Worm (Caenorhabditis elegans) whole organism, late embryonic: ENCODE data around the gene pigb-1.

Source experiments
- C38D4.7 ChIP-seq: fragments of 200-800 bp; sonication (Bioruptor generic); optimal IDR thresholded peaks from 2 replicates; lab custom pipeline; 2018; ENCODE audit warnings: mild to moderate bottlenecking, missing genetic modification characterization, moderate library complexity, missing compliant biosample characterization
- T23F11.4 ChIP-seq: fragments of 200-800 bp; sonication (Bioruptor generic); optimal IDR thresholded peaks from 2 replicates; lab custom pipeline; 2018; ENCODE audit warnings: mild to moderate bottlenecking, missing genetic modification characterization, missing compliant biosample characterization
- ahr-1 ChIP-seq: sonication (generic microtip); optimal IDR thresholded peaks from 2 replicates; lab custom pipeline; 2016; ENCODE audit warnings: missing genetic modification characterization, missing compliant biosample characterization
- ama-1 ChIP-seq: fragments of 150-350 bp; optimal IDR thresholded peaks from 2 replicates; lab custom pipeline; 2014
- ceh-19 ChIP-seq: fragments of 200-800 bp; sonication (Bioruptor generic); optimal IDR thresholded peaks from 2 replicates; lab custom pipeline; 2018; ENCODE audit warnings: mild to moderate bottlenecking, missing genetic modification characterization, missing compliant biosample characterization
- ceh-30 ChIP-seq: fragments of 150-350 bp; optimal IDR thresholded peaks from 2 replicates; lab custom pipeline; 2014; ENCODE audit warnings: missing biosample characterization, missing genetic modification characterization
- ceh-34 ChIP-seq: sonication (generic microtip); optimal IDR thresholded peaks from 2 replicates; lab custom pipeline; 2016; ENCODE audit warnings: mild to moderate bottlenecking, missing genetic modification characterization, missing compliant biosample characterization
- ceh-48 ChIP-seq: sonication (generic microtip); optimal IDR thresholded peaks from 2 replicates; lab custom pipeline; 2016; ENCODE audit warnings: missing genetic modification characterization, inconsistent platforms, missing compliant biosample characterization
- ceh-6 ChIP-seq: fragments of 200-800 bp; sonication (Bioruptor generic); optimal IDR thresholded peaks from 2 replicates; lab custom pipeline; 2018; ENCODE audit warnings: mild to moderate bottlenecking, missing genetic modification characterization, missing compliant biosample characterization
- ceh-9 ChIP-seq: sonication (generic microtip); optimal IDR thresholded peaks from 2 replicates; lab custom pipeline; 2016; ENCODE audit warnings: mild to moderate bottlenecking, missing genetic modification characterization, inconsistent platforms, missing compliant biosample characterization
- elt-2 ChIP-seq: sonication (generic microtip); optimal IDR thresholded peaks from 2 replicates; lab custom pipeline; 2016; ENCODE audit warnings: missing genetic modification reagents, missing genetic modification characterization, missing compliant biosample characterization
- ets-4 ChIP-seq: sonication (generic microtip); optimal IDR thresholded peaks from 2 replicates; lab custom pipeline; 2016; ENCODE audit warnings: missing genetic modification characterization, missing compliant biosample characterization
- gmeb-2 ChIP-seq: sonication (generic microtip); optimal IDR thresholded peaks from 2 replicates; lab custom pipeline; 2016; ENCODE audit warnings: missing genetic modification characterization, inconsistent platforms, missing compliant biosample characterization
- hlh-15 ChIP-seq: sonication (generic microtip); optimal IDR thresholded peaks from 2 replicates; lab custom pipeline; 2016; ENCODE audit warnings: missing genetic modification characterization, missing compliant biosample characterization
- hlh-6 ChIP-seq: sonication (generic microtip); optimal IDR thresholded peaks from 2 replicates; lab custom pipeline; 2016; ENCODE audit warnings: missing genotype, missing genetic modification characterization, missing compliant biosample characterization
- hlh-8 ChIP-seq: sonication (generic microtip); optimal IDR thresholded peaks from 2 replicates; lab custom pipeline; 2016; ENCODE audit warnings: missing genotype, missing genetic modification characterization, missing compliant biosample characterization
- lim-6 ChIP-seq: sonication (generic microtip); optimal IDR thresholded peaks from 2 replicates; lab custom pipeline; 2016; ENCODE audit warnings: missing genetic modification characterization, missing compliant biosample characterization
- madf-2 ChIP-seq: sonication (generic microtip); optimal IDR thresholded peaks from 2 replicates; lab custom pipeline; 2017; ENCODE audit warnings: missing genetic modification characterization, missing compliant biosample characterization
- mec-3 ChIP-seq: sonication (generic microtip); optimal IDR thresholded peaks from 2 replicates; lab custom pipeline; 2016; ENCODE audit warnings: borderline replicate concordance, missing genetic modification characterization, missing compliant biosample characterization
- nfya-1 ChIP-seq: sonication (generic microtip); optimal IDR thresholded peaks from 2 replicates; lab custom pipeline; 2017; ENCODE audit warnings: missing genetic modification characterization, mild to moderate bottlenecking, missing compliant biosample characterization, antibody characterized with exemption, moderate library complexity
- nhr-232 ChIP-seq: sonication (generic microtip); optimal IDR thresholded peaks from 2 replicates; lab custom pipeline; 2016; ENCODE audit warnings: missing genetic modification characterization, missing compliant biosample characterization
- npax-4 ChIP-seq: sonication (generic microtip); optimal IDR thresholded peaks from 2 replicates; lab custom pipeline; 2016; ENCODE audit warnings: missing genetic modification characterization, missing compliant biosample characterization
- pag-3 ChIP-seq: sonication (generic microtip); optimal IDR thresholded peaks from 2 replicates; lab custom pipeline; 2016; ENCODE audit warnings: missing compliant biosample characterization, missing genetic modification characterization, borderline replicate concordance
- pat-9 ChIP-seq: fragments of 200-800 bp; sonication (Bioruptor generic); optimal IDR thresholded peaks from 2 replicates; lab custom pipeline; 2018; ENCODE audit warnings: mild to moderate bottlenecking, missing genetic modification characterization, moderate library complexity, missing compliant biosample characterization
- pax-1 ChIP-seq: fragments of 150-350 bp; optimal IDR thresholded peaks from 2 replicates; lab custom pipeline; 2014; ENCODE audit warnings: missing biosample characterization, missing genetic modification characterization
- pha-4 ChIP-seq: fragments of 150-350 bp; optimal IDR thresholded peaks from 2 replicates; lab custom pipeline; 2018; ENCODE audit warnings: missing biosample characterization, missing genetic modification reagents, missing genetic modification characterization
- pqm-1 ChIP-seq: sonication (generic microtip); optimal IDR thresholded peaks from 2 replicates; lab custom pipeline; 2016; ENCODE audit warnings: missing genetic modification characterization, missing compliant biosample characterization
- pros-1 ChIP-seq: fragments of 150-350 bp; optimal IDR thresholded peaks from 2 replicates; lab custom pipeline; 2014; ENCODE audit warnings: missing biosample characterization, missing genetic modification reagents, missing genetic modification characterization
- ref-2 ChIP-seq: sonication (generic microtip); optimal IDR thresholded peaks from 2 replicates; lab custom pipeline; 2016; ENCODE audit warnings: missing genetic modification characterization, missing compliant biosample characterization
- sdc-2 ChIP-seq: sonication (generic microtip); optimal IDR thresholded peaks from 2 replicates; lab custom pipeline; 2016; ENCODE audit warnings: missing genotype, missing genetic modification characterization, missing compliant biosample characterization
- sox-2 ChIP-seq: fragments of 200-800 bp; sonication (Bioruptor generic); IDR thresholded peaks from 2 replicates; pipeline ENCODE4 v1.3.6; 2022; ENCODE audit warnings: missing genetic modification reagents, missing genetic modification characterization, missing compliant biosample characterization
- tbx-2 ChIP-seq: sonication (generic microtip); optimal IDR thresholded peaks from 2 replicates; lab custom pipeline; 2016; ENCODE audit warnings: missing genetic modification characterization, missing compliant biosample characterization
- ttx-3 ChIP-seq: sonication (generic microtip); optimal IDR thresholded peaks from 2 replicates; lab custom pipeline; 2016; ENCODE audit warnings: missing genetic modification reagents, missing genetic modification characterization, missing compliant biosample characterization
- unc-42 ChIP-seq: sonication (generic microtip); optimal IDR thresholded peaks from 2 replicates; lab custom pipeline; 2016; ENCODE audit warnings: missing genotype, missing genetic modification characterization, missing compliant biosample characterization
- unc-55 ChIP-seq: sonication (generic microtip); optimal IDR thresholded peaks from 2 replicates; lab custom pipeline; 2017; ENCODE audit warnings: missing biosample characterization, missing genetic modification reagents, missing genetic modification characterization
- zip-5 ChIP-seq: sonication (generic microtip); optimal IDR thresholded peaks from 2 replicates; lab custom pipeline; 2016; ENCODE audit warnings: missing genetic modification characterization, missing compliant biosample characterization
- ztf-16 ChIP-seq: sonication (generic microtip); optimal IDR thresholded peaks from 2 replicates; lab custom pipeline; 2017; ENCODE audit warnings: missing genetic modification characterization, missing compliant biosample characterization

Gene pigb-1

DNA sequence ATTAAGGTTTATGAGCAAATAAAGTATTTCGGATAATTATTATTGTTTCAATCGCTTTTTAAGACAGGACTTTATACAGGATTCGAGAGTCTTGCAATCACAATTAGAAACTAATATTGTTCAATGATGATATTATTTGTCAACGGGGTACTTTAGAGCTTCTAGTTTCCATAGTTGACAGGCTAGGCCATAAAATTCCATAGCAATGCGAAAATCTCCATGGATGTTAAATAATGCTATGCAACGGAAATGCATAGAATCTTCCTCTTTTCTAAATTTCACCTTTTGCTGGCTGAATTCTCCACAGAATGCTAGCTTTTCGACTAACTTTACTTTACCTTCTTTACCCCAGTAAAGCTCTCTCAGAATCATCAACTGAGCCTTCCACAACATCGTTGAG lies 15.2 kb upstream of the pigb-1 start, which contains the start of gene F59A6.3:
TSS of gene F59A6.3 (plus strand) at position 301 of the 400 bp plus-strand sequence.
- TF ChIP-seq ahr-1, result no peak
- TF ChIP-seq ama-1, result no peak
- TF ChIP-seq nhr-232 (tag; lab: Kevin White, UChicago), result no peak
- TF ChIP-seq T23F11.4 (GFP tag; lab: Kevin White, UChicago), result no peak
- no peak for TF ChIP-seq pat-9 (tag; lab: Kevin White, UChicago)
- TF ChIP-seq npax-4 (tag; lab: Kevin White, UChicago), result no peak
- TF ChIP-seq pqm-1 (tag; lab: Kevin White, UChicago), result no peak
- TF ChIP-seq ceh-6 (GFP tag; lab: Kevin White, UChicago), result no peak
- no peak for TF ChIP-seq pax-1
- no peak for TF ChIP-seq ref-2 (tag; lab: Kevin White, UChicago)
- no peak for TF ChIP-seq pros-1 (tag; lab: Kevin White, UChicago)
- no peak for TF ChIP-seq hlh-6 (tag; lab: Kevin White, UChicago)
- TF ChIP-seq ceh-9, result no peak
- TF ChIP-seq sdc-2 (tag; lab: Kevin White, UChicago), result no peak
- TF ChIP-seq hlh-8 (tag; lab: Kevin White, UChicago), result no peak
- no peak for TF ChIP-seq ets-4 (tag; lab: Kevin White, UChicago)
- TF ChIP-seq unc-55 (GFP tag; lab: Kevin White, UChicago), result no peak
- TF ChIP-seq, all 69 proteins: peak for 0

DNA sequence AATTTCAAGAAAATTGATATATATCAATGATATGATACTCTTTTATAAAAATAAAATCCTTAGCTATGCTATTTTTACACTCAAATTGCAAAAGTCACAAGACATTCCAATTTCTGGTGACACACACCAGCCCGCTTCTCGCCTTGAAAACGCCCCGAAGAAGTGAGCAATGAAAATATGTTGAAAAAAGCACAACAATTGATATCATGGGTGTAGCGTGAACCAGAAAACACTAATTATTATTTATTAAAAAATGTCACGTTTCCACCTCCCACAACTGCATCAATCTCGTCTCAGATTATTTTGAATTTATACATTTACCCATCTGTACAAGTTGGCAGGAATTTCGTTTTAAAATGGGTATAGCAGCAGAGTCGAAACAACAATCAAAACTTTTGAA lies 11.9 kb upstream of the pigb-1 start, which contains the start of gene F59A6.4:
TSS of gene F59A6.4 (plus strand) at position 301 of the 400 bp plus-strand sequence.
- TF ChIP-seq pag-3 (no peak), ztf-16 (tag; lab: Kevin White, UChicago) (no peak), ceh-48 (tag; lab: Kevin White, UChicago) (no peak), madf-2 (tag; lab: Kevin White, UChicago) (no peak), C38D4.7 (GFP tag; lab: Kevin White, UChicago) (no peak), nhr-232 (tag; lab: Kevin White, UChicago) (no peak), mec-3 (tag; lab: Kevin White, UChicago) (no peak), tbx-2 (tag; lab: Kevin White, UChicago) (no peak), ttx-3 (tag; lab: Kevin White, UChicago) (no peak), zip-5 (no peak)
- TF ChIP-seq, all 69 proteins: peak for 0

DNA sequence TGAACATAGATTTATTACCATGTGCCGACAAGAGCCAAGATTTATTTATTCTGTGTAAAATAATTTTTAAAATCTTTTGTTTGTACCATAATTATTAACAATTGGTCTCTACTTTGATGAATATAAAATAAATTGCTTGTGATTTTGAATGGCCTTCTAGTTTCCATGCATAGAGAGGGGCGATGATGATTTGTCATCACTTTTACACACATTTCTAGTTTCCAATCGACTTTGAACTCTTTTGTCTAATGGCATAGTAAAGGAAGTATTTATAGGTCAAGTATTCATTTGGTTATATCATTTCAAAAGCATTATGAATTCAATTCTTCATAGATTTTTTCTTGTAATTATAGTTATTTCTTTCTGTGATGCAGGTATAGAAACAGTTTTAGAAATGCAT lies 10.8 kb upstream of the pigb-1 start, which contains the start of gene F59A6.10:
TSS of gene F59A6.10 (plus strand) at position 301 of the 400 bp plus-strand sequence.
- TF ChIP-seq gmeb-2 (tag; lab: Kevin White, UChicago) (no peak), sox-2 (GFP tag; lab: Robert Waterston, UW) (no peak), ztf-16 (tag; lab: Kevin White, UChicago) (no peak), pha-4 (tag; lab: Kevin White, UChicago) (no peak), unc-42 (tag; lab: Kevin White, UChicago) (no peak), ceh-19 (GFP tag; lab: Kevin White, UChicago) (no peak), pag-3 (no peak), sdc-2 (tag; lab: Kevin White, UChicago) (no peak), nfya-1 (tag; lab: Kevin White, UChicago) (no peak), lim-6 (no peak), zip-5 (no peak), ceh-30 (tag; lab: Kevin White, UChicago) (no peak), hlh-15 (no peak), elt-2 (tag; lab: Kevin White, UChicago) (no peak), ama-1 (no peak), ceh-34 (no peak), npax-4 (tag; lab: Kevin White, UChicago) (no peak)

DNA sequence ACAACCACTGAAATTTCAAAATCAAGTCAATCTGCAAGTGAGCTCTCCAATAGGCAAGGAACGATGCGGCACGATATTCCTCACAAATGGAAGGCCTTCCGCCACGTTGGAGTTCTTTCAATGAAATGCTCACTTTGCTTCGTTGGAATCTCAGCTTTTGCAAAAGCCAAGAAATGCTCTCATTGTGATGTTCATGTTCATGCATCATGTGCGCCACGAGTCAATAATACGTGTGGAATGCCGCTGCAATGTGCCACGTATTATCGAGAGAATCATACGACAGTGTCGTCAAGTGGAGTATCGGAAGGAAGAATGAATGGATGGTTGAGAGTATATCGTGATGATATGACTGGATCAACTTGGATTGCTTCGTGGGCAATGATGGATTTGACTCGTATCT lies 9.0 kb upstream of the pigb-1 start:
- no peak for TF ChIP-seq lim-6
